Worm (Caenorhabditis elegans) whole organism, mixed stage, embryonic: Measurements from ENCODE around the gene nhr-31.
A peak's percentile ranks its signal among the peaks of the same experiment; 100 is the strongest.

Experiments used
- M03D4.4 ChIP-seq: sonication (generic microtip); optimal IDR thresholded peaks from 2 replicates; lab custom pipeline; 2017; ENCODE audit warnings: mild to moderate bottlenecking, missing genetic modification characterization, missing compliant biosample characterization
- bed-3 ChIP-seq: fragments of 200-800 bp; sonication (Bioruptor generic); optimal IDR thresholded peaks from 3 replicates; lab custom pipeline; 2018; ENCODE audit warnings: mild to moderate bottlenecking, missing genetic modification characterization, moderate library complexity, missing compliant biosample characterization
- blmp-1 ChIP-seq: fragments of 150-350 bp; optimal IDR thresholded peaks from 2 replicates; lab custom pipeline; 2014; ENCODE audit warnings: missing biosample characterization, missing genetic modification characterization
- ceh-39 ChIP-seq: fragments of 150-350 bp; optimal IDR thresholded peaks from 2 replicates; lab custom pipeline; 2014; ENCODE audit warnings: missing biosample characterization, missing genetic modification characterization
- ceh-83 ChIP-seq: fragments of 200-800 bp; sonication (Bioruptor generic); optimal IDR thresholded peaks from 2 replicates; lab custom pipeline; 2018; ENCODE audit warnings: mild to moderate bottlenecking, missing genetic modification characterization, missing compliant biosample characterization
- ces-1 ChIP-seq: fragments of 150-350 bp; optimal IDR thresholded peaks from 2 replicates; lab custom pipeline; 2014; ENCODE audit warnings: missing biosample characterization, missing genetic modification reagents, missing genetic modification characterization
- cnd-1 ChIP-seq: fragments of 200-800 bp; sonication (Bioruptor generic); optimal IDR thresholded peaks from 2 replicates; lab custom pipeline; 2018; ENCODE audit warnings: mild to moderate bottlenecking, missing genetic modification characterization, missing compliant biosample characterization
- elt-1 ChIP-seq: sonication (generic microtip); optimal IDR thresholded peaks from 2 replicates; lab custom pipeline; 2017; ENCODE audit warnings: missing genetic modification characterization, mild to moderate bottlenecking, missing compliant biosample characterization, antibody characterized with exemption, moderate library complexity, borderline replicate concordance; ENCODE audit not compliant: insufficient read depth
- elt-3 ChIP-seq: fragments of 150-350 bp; optimal IDR thresholded peaks from 2 replicates; lab custom pipeline; 2014; ENCODE audit warnings: missing biosample characterization, missing genetic modification characterization
- flh-1 ChIP-seq: fragments of 200-800 bp; sonication (Bioruptor generic); optimal IDR thresholded peaks from 2 replicates; lab custom pipeline; 2018; ENCODE audit warnings: mild to moderate bottlenecking, missing genetic modification characterization, moderate library complexity, missing compliant biosample characterization
- ham-2 ChIP-seq: fragments of 200-800 bp; sonication (Bioruptor generic); optimal IDR thresholded peaks from 2 replicates; lab custom pipeline; 2018; ENCODE audit warnings: mild to moderate bottlenecking, missing genetic modification characterization, missing compliant biosample characterization
- lin-13 ChIP-seq: fragments of 150-350 bp; optimal IDR thresholded peaks from 2 replicates; lab custom pipeline; 2014; ENCODE audit warnings: missing biosample characterization, missing genetic modification characterization
- lin-32 ChIP-seq: fragments of 200-800 bp; sonication (Bioruptor generic); optimal IDR thresholded peaks from 2 replicates; lab custom pipeline; 2018; ENCODE audit warnings: mild to moderate bottlenecking, missing genetic modification characterization, missing compliant biosample characterization
- mab-5 ChIP-seq: fragments of 150-350 bp; optimal IDR thresholded peaks from 2 replicates; lab custom pipeline; 2014; ENCODE audit warnings: missing biosample characterization, missing genetic modification characterization
- mep-1 ChIP-seq: fragments of 150-350 bp; optimal IDR thresholded peaks from 2 replicates; lab custom pipeline; 2017; ENCODE audit warnings: missing biosample characterization, missing genetic modification reagents, missing genetic modification characterization, inconsistent platforms
- mls-2 ChIP-seq: sonication (generic microtip); optimal IDR thresholded peaks from 2 replicates; lab custom pipeline; 2016; ENCODE audit warnings: mild to moderate bottlenecking, missing genetic modification characterization, moderate library complexity, missing compliant biosample characterization
- nhr-12 ChIP-seq: fragments of 150-350 bp; optimal IDR thresholded peaks from 2 replicates; lab custom pipeline; 2014; ENCODE audit warnings: missing biosample characterization, missing genetic modification characterization
- nhr-2 ChIP-seq: fragments of 150-350 bp; optimal IDR thresholded peaks from 2 replicates; lab custom pipeline; 2014; ENCODE audit warnings: missing biosample characterization, missing genetic modification characterization
- nhr-28 ChIP-seq: fragments of 150-350 bp; optimal IDR thresholded peaks from 2 replicates; lab custom pipeline; 2014; ENCODE audit warnings: missing biosample characterization, missing genetic modification characterization
- nhr-76 ChIP-seq: sonication (generic microtip); optimal IDR thresholded peaks from 2 replicates; lab custom pipeline; 2017; ENCODE audit warnings: missing biosample characterization, missing genetic modification characterization
- pha-4 ChIP-seq: fragments of 150-350 bp; optimal IDR thresholded peaks from 2 replicates; lab custom pipeline; 2018; ENCODE audit warnings: missing biosample characterization, missing genetic modification reagents, missing genetic modification characterization
- sem-2 ChIP-seq: fragments of 200-800 bp; sonication (Bioruptor generic); optimal IDR thresholded peaks from 2 replicates; lab custom pipeline; 2018; ENCODE audit warnings: mild to moderate bottlenecking, missing genetic modification characterization, missing compliant biosample characterization
- snpc-4 ChIP-seq: fragments of 150-350 bp; optimal IDR thresholded peaks from 2 replicates; lab custom pipeline; 2014; ENCODE audit warnings: missing biosample characterization, missing genetic modification characterization
- sptf-1 ChIP-seq: sonication (generic microtip); optimal IDR thresholded peaks from 2 replicates; lab custom pipeline; 2017; ENCODE audit warnings: mild to moderate bottlenecking, missing genetic modification characterization, moderate library complexity, missing compliant biosample characterization
- unc-120 ChIP-seq: sonication (generic microtip); optimal IDR thresholded peaks from 2 replicates; lab custom pipeline; 2017; ENCODE audit warnings: missing genetic modification characterization, missing compliant biosample characterization; ENCODE audit not compliant: poor library complexity, severe bottlenecking
- unc-39 ChIP-seq: fragments of 150-350 bp; optimal IDR thresholded peaks from 2 replicates; lab custom pipeline; 2014; ENCODE audit warnings: missing biosample characterization, missing genetic modification characterization
- unc-62 ChIP-seq: fragments of 150-350 bp; optimal IDR thresholded peaks from 2 replicates; lab custom pipeline; 2014; ENCODE audit warnings: missing biosample characterization, missing genetic modification reagents, missing genetic modification characterization
- zip-8 ChIP-seq: fragments of 150-350 bp; optimal IDR thresholded peaks from 2 replicates; lab custom pipeline; 2014; ENCODE audit warnings: missing biosample characterization, missing genetic modification characterization

The nhr-31 gene

DNA sequence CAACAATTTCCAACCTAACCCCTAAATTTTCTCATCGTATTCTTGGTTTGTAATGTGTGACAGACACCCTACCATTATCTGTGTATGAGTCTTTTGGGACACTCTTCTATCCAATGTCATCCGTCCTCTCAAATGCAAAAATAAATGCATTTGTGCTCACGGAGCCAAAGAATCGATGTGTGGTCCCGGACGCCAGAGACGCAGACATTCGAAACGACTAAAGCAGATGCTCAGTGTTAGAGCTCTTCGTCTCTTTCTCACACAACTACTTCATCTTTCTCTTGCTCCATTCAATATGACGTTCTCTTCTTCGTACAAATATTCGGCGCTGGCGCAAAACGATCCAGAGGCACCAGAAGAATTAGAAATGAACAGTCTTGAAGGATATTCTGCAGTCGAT, 49.7 kb downstream of the nhr-31 start, which contains the start of gene unc-24:
Gene unc-24 (plus strand): TSS at position 283 of the 400 bp plus-strand sequence.
- no peak for TF ChIP-seq sptf-1 (tag; lab: Kevin White, UChicago)
- no peak for TF ChIP-seq snpc-4 (tag; lab: Kevin White, UChicago)
- TF ChIP-seq ham-2 (GFP tag; lab: Kevin White, UChicago): no peak
- TF ChIP-seq ces-1 (GFP tag; lab: Kevin White, UChicago): peak; percentile 98
- no peak for TF ChIP-seq mep-1
- TF ChIP-seq M03D4.4 (tag; lab: Kevin White, UChicago): no peak
- no peak for TF ChIP-seq flh-1
- no peak for TF ChIP-seq lin-13 (tag; lab: Kevin White, UChicago)
- no peak for TF ChIP-seq zip-8 (tag; lab: Kevin White, UChicago)
- no peak for TF ChIP-seq mab-5
- no peak for TF ChIP-seq cnd-1 (tag; lab: Kevin White, UChicago)
- no peak for TF ChIP-seq nhr-2 (tag; lab: Kevin White, UChicago)
- TF ChIP-seq unc-62 (GFP tag; lab: Kevin White, UChicago): peak; percentile 22
- TF ChIP-seq unc-120: peak; percentile 11
- TF ChIP-seq pha-4 (tag; lab: Kevin White, UChicago): no peak
- no peak for TF ChIP-seq lin-32 (GFP tag; lab: Kevin White, UChicago)
- no peak for TF ChIP-seq elt-3
- no peak for TF ChIP-seq bed-3 (GFP tag; lab: Kevin White, UChicago)
- no peak for TF ChIP-seq nhr-28 (tag; lab: Kevin White, UChicago)

DNA sequence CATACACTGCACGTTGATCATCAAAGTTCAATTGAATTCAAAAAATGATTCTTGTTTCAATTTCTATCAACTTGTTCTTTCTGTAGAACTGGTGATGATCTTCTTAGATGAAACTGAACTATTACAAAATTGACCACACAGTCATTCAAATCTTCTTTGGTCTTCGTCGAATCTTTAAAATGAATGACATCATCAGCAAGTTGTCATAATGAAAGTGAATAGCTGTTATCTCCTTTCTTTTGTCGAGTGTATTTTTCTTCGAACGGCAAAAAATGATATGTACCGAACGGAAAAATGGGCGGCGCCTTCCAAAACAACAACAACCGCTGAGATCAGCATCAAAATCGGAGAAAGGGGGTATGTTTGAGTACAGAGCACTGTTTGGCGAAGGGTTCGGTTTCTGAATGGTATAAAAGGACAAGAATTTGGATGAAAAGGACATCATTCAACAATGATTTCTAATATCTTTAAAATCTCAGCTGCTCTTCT, 51.8 kb downstream of the nhr-31 start, which contains the start of gene ora-1:
Gene ora-1 (plus strand): TSS at position 439 of the 489 bp plus-strand sequence.
- TF ChIP-seq blmp-1 (tag; lab: Kevin White, UChicago) (no peak), lin-32 (GFP tag; lab: Kevin White, UChicago) (no peak), sem-2 (no peak), nhr-12 (tag; lab: Kevin White, UChicago) (no peak), snpc-4 (tag; lab: Kevin White, UChicago) (no peak), zip-8 (tag; lab: Kevin White, UChicago) (no peak), mls-2 (tag; lab: Kevin White, UChicago) (no peak)

DNA sequence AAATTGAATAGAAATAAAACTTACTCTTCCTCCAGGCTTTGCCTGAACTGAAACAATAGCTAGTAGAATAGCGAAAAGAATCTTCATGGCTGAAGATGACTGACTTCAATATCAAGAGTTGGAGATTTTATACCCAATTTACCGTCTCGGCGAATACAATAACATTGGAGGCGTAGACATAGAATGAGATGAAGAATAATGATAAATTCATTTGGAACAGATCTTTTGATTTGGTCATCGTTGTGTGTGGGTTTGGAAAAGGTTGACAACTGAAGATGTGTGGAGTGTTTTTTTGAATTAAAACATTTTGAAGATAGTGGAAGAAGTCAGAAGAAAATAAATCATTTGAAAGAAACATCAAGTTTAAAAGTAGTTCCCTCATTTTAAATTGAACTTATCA, 53.1 kb downstream of the nhr-31 start, which contains the start of gene F57H12.6:
Gene F57H12.6 (minus strand): TSS at position 101 of the 400 bp plus-strand sequence.
- TF ChIP-seq M03D4.4 (tag; lab: Kevin White, UChicago): no peak
- TF ChIP-seq sptf-1 (tag; lab: Kevin White, UChicago): no peak
- TF ChIP-seq blmp-1 (tag; lab: Kevin White, UChicago): no peak
- no peak for TF ChIP-seq flh-1
- TF ChIP-seq elt-1 (tag; lab: Kevin White, UChicago): no peak
- no peak for TF ChIP-seq sem-2
- TF ChIP-seq unc-39: no peak
- TF ChIP-seq nhr-76: no peak
- TF ChIP-seq ceh-83 (GFP tag; lab: Kevin White, UChicago): no peak
- no peak for TF ChIP-seq nhr-12 (tag; lab: Kevin White, UChicago)
- TF ChIP-seq ceh-39: no peak
- TF ChIP-seq lin-32 (GFP tag; lab: Kevin White, UChicago): no peak
- TF ChIP-seq unc-62 (GFP tag; lab: Kevin White, UChicago): no peak
- TF ChIP-seq mls-2 (tag; lab: Kevin White, UChicago): no peak
